Worm (Caenorhabditis elegans): ENCODE results near the gene gly-4.

- TF ChIP-seq lsy-2 (tag; optimal IDR thresholded peaks at IDR 0.05) (no peak), lin-14 (GFP tag; optimal IDR thresholded peaks at IDR 0.05) (no peak), snpc-4 (tag; optimal IDR thresholded peaks at IDR 0.05) (no peak), efl-3 (GFP tag; optimal IDR thresholded peaks at IDR 0.05) (no peak), ztf-4 (tag; optimal IDR thresholded peaks at IDR 0.05) (no peak), nhr-28 (tag; optimal IDR thresholded peaks at IDR 0.05) (no peak), jun-1 (tag; optimal IDR thresholded peaks at IDR 0.05) (no peak)
These were observed 41.5 kb downstream of the gly-4 start for ce11 chrV:19853610-19854009.

Data from whole organism, L1 larva.